Worm (Caenorhabditis elegans) whole organism, L3 larva: ENCODE results near the gene E01G4.5.

ENCODE experiments used
- R02D3.7 ChIP-seq: fragments of 150-350 bp; optimal IDR thresholded peaks from 2 replicates; lab custom pipeline; 2014; ENCODE audit warnings: missing biosample characterization, missing genetic modification characterization
- ZK546.5 ChIP-seq: sonication (generic microtip); optimal IDR thresholded peaks from 2 replicates; lab custom pipeline; 2017; ENCODE audit warnings: missing biosample characterization, missing genetic modification characterization
- ama-1 ChIP-seq: fragments of 150-350 bp; optimal IDR thresholded peaks from 2 replicates; lab custom pipeline; 2018
- ceh-16 ChIP-seq: sonication (generic microtip); optimal IDR thresholded peaks from 2 replicates; lab custom pipeline; 2017; ENCODE audit warnings: missing biosample characterization, missing genetic modification characterization
- ceh-28 ChIP-seq: fragments of 150-350 bp; optimal IDR thresholded peaks from 2 replicates; lab custom pipeline; 2014; ENCODE audit warnings: missing biosample characterization, missing genetic modification reagents, missing genetic modification characterization
- ceh-82 ChIP-seq: fragments of 150-350 bp; optimal IDR thresholded peaks from 2 replicates; lab custom pipeline; 2014; ENCODE audit warnings: missing biosample characterization, missing genetic modification characterization
- egl-27 ChIP-seq: sonication (generic microtip); optimal IDR thresholded peaks from 4 replicates; lab custom pipeline; 2017; ENCODE audit warnings: missing biosample characterization, missing genetic modification reagents, missing genetic modification characterization
- egl-5 ChIP-seq: fragments of 150-350 bp; optimal IDR thresholded peaks from 2 replicates; lab custom pipeline; 2017; ENCODE audit warnings: missing biosample characterization, missing genetic modification reagents, missing genetic modification characterization, inconsistent platforms
- elt-1 ChIP-seq: fragments of 150-350 bp; optimal IDR thresholded peaks from 2 replicates; lab custom pipeline; 2014; ENCODE audit warnings: missing biosample characterization, missing genetic modification characterization
- elt-2 ChIP-seq: sonication (generic microtip); optimal IDR thresholded peaks from 2 replicates; lab custom pipeline; 2016; ENCODE audit warnings: missing genetic modification reagents, mild to moderate bottlenecking, missing genetic modification characterization, missing compliant biosample characterization
- elt-3 ChIP-seq, 3 experiments: fragments of 150-350 bp in 1 of 3; sonication (generic microtip) in 2 of 3; optimal IDR thresholded peaks; 2 replicates in 2 of 3; 4 replicates in 1 of 3; lab custom pipeline; 2014 to 2017; ENCODE audit warnings: missing biosample characterization in 3 of 3, missing genetic modification characterization in 3 of 3
- eor-1 ChIP-seq, 2 experiments: fragments of 150-350 bp; optimal IDR thresholded peaks; 2 replicates each; lab custom pipeline; 2014 to 2018; ENCODE audit warnings: missing biosample characterization in 2 of 2, missing genetic modification characterization in 2 of 2
- fkh-10 ChIP-seq: sonication (generic microtip); optimal IDR thresholded peaks from 2 replicates; lab custom pipeline; 2017; ENCODE audit warnings: missing biosample characterization, missing genetic modification reagents, missing genetic modification characterization
- fkh-2 ChIP-seq: fragments of 150-350 bp; optimal IDR thresholded peaks from 2 replicates; lab custom pipeline; 2014; ENCODE audit warnings: missing biosample characterization, missing genetic modification reagents, missing genetic modification characterization
- hmg-11 ChIP-seq: sonication (generic microtip); optimal IDR thresholded peaks from 2 replicates; lab custom pipeline; 2016; ENCODE audit warnings: missing genetic modification characterization, missing compliant biosample characterization
- jun-1 ChIP-seq: fragments of 150-350 bp; optimal IDR thresholded peaks from 2 replicates; lab custom pipeline; 2014; ENCODE audit warnings: missing biosample characterization, missing genetic modification reagents, missing genetic modification characterization
- lin-15B ChIP-seq: fragments of 150-350 bp; optimal IDR thresholded peaks from 2 replicates; lab custom pipeline; 2014; ENCODE audit warnings: missing biosample characterization, missing genetic modification characterization
- lsy-12 ChIP-seq: sonication (generic microtip); optimal IDR thresholded peaks from 2 replicates; lab custom pipeline; 2016; ENCODE audit warnings: mild to moderate bottlenecking, missing genetic modification characterization, missing compliant biosample characterization
- mdl-1 ChIP-seq: fragments of 150-350 bp; optimal IDR thresholded peaks from 2 replicates; lab custom pipeline; 2014; ENCODE audit warnings: missing biosample characterization, missing genetic modification characterization
- mml-1 ChIP-seq: fragments of 150-350 bp; sonication (generic microtip); optimal IDR thresholded peaks from 3 replicates; lab custom pipeline; 2014; ENCODE audit warnings: missing biosample characterization, missing genetic modification characterization
- nfya-1 ChIP-seq: sonication (generic microtip); optimal IDR thresholded peaks from 2 replicates; lab custom pipeline; 2017; ENCODE audit warnings: missing genetic modification characterization, mild to moderate bottlenecking, missing compliant biosample characterization, antibody characterized with exemption, moderate library complexity; ENCODE audit not compliant: insufficient read depth
- nhr-11 ChIP-seq: fragments of 150-350 bp; optimal IDR thresholded peaks from 2 replicates; lab custom pipeline; 2014; ENCODE audit warnings: missing biosample characterization, missing genetic modification characterization
- nhr-23 ChIP-seq: fragments of 150-350 bp; optimal IDR thresholded peaks from 2 replicates; lab custom pipeline; 2014; ENCODE audit warnings: missing biosample characterization, missing genetic modification reagents, missing genetic modification characterization
- nhr-25 ChIP-seq: sonication (generic microtip); optimal IDR thresholded peaks from 2 replicates; lab custom pipeline; 2017; ENCODE audit warnings: missing biosample characterization, missing genetic modification characterization
- nhr-28 ChIP-seq: fragments of 150-350 bp; optimal IDR thresholded peaks from 2 replicates; lab custom pipeline; 2014; ENCODE audit warnings: missing biosample characterization, missing genetic modification characterization
- nhr-43 ChIP-seq: sonication (generic microtip); optimal IDR thresholded peaks from 2 replicates; lab custom pipeline; 2016; ENCODE audit warnings: mild to moderate bottlenecking, missing genetic modification characterization, missing compliant biosample characterization; ENCODE audit not compliant: poor library complexity, severe bottlenecking
- nhr-77 ChIP-seq: fragments of 150-350 bp; optimal IDR thresholded peaks from 2 replicates; lab custom pipeline; 2014; ENCODE audit warnings: missing biosample characterization, missing genetic modification characterization
- pha-4 ChIP-seq: fragments of 150-350 bp; optimal IDR thresholded peaks from 2 replicates; lab custom pipeline; 2014; ENCODE audit warnings: missing biosample characterization, missing genetic modification reagents, missing genetic modification characterization
- pqm-1 ChIP-seq: fragments of 150-350 bp; optimal IDR thresholded peaks from 2 replicates; lab custom pipeline; 2017; ENCODE audit warnings: missing biosample characterization, missing genetic modification characterization, inconsistent platforms
- sea-2 ChIP-seq: fragments of 150-350 bp; sonication (generic microtip); optimal IDR thresholded peaks from 4 replicates; lab custom pipeline; 2014; ENCODE audit warnings: missing biosample characterization, missing genetic modification reagents, missing genetic modification characterization
- skn-1 ChIP-seq: fragments of 150-350 bp; optimal IDR thresholded peaks from 2 replicates; lab custom pipeline; 2014; ENCODE audit warnings: missing biosample characterization, missing genetic modification characterization
- snpc-4 ChIP-seq: fragments of 150-350 bp; optimal IDR thresholded peaks from 2 replicates; lab custom pipeline; 2014; ENCODE audit warnings: missing biosample characterization, missing genetic modification characterization
- tbx-2 ChIP-seq: sonication (generic microtip); optimal IDR thresholded peaks from 2 replicates; lab custom pipeline; 2016; ENCODE audit warnings: mild to moderate bottlenecking, missing genetic modification characterization, missing compliant biosample characterization
- unc-39 ChIP-seq: sonication (generic microtip); optimal IDR thresholded peaks from 4 replicates; lab custom pipeline; 2017; ENCODE audit warnings: missing biosample characterization, missing genetic modification characterization
- unc-62 ChIP-seq: fragments of 150-350 bp; sonication (generic microtip); optimal IDR thresholded peaks from 4 replicates; lab custom pipeline; 2014; ENCODE audit warnings: missing biosample characterization, missing genetic modification reagents, missing genetic modification characterization
- zag-1 ChIP-seq: fragments of 150-350 bp; optimal IDR thresholded peaks from 2 replicates; lab custom pipeline; 2014; ENCODE audit warnings: missing biosample characterization, missing genetic modification characterization
- ztf-11 ChIP-seq: fragments of 150-350 bp; optimal IDR thresholded peaks from 2 replicates; lab custom pipeline; 2014; ENCODE audit warnings: missing biosample characterization, missing genetic modification characterization
- ztf-4 ChIP-seq: fragments of 150-350 bp; optimal IDR thresholded peaks from 2 replicates; lab custom pipeline; 2014; ENCODE audit warnings: missing biosample characterization, missing genetic modification characterization

Gene E01G4.5

DNA sequence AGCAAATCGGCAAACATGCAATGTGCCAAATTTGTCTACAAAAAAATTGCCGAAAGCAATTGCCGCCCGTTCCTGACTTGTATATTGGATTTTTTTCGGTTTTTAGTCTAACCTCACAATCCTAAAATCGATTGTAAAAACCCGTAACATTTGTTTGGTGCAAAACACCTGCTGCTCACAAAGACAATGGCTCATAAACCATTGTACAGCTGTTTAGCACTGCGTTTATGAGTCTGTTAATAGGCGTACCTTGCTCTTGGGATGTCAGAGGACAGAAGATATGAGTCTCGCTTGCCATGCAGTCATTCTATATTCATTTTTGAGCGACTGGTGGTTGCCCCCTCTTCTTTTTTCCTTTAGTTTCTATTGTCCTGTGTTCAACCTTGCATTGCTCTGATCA is at the start of gene E01G4.5:
Gene E01G4.5 (plus strand): TSS at position 301 of the 400 bp plus-strand sequence.
- TF ChIP-seq snpc-4, result no peak
- TF ChIP-seq nfya-1 (tag; lab: Kevin White, UChicago), result no peak
- no peak for TF ChIP-seq mdl-1
- no peak for TF ChIP-seq ztf-4 (tag; lab: Kevin White, UChicago)
- TF ChIP-seq hmg-11, result no peak
- TF ChIP-seq, all 47 proteins: peak for 0

DNA sequence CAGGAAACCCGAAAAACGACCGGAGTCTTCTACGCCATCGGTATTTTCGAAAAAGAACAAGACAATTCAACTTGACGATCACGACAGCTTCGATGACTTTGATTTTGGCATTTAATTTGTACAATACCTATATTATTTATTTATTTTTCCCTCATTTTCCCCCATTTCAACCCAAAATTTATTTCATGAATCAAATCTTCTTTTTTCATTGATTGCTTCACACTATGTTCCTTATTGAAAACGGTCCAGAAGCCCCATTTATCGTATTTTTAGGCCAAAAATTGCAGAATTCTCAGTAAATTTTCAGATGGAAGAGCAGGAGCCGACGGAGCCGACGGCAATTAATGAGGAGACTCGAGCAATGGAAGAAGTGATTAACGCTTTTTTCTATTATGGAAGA is 48.0 kb upstream of the E01G4.5 start, which contains the start of gene Y48E1C.2:
Gene Y48E1C.2 (plus strand): TSS at position 301 of the 400 bp plus-strand sequence.
- TF ChIP-seq elt-3 (tag; optimal IDR thresholded peaks at IDR 0.05; lab: Kevin White, UChicago), result no peak
- no peak for TF ChIP-seq nhr-43 (tag; lab: Kevin White, UChicago)
- no peak for TF ChIP-seq egl-5 (tag; lab: Kevin White, UChicago)
- TF ChIP-seq elt-1 (tag; lab: Kevin White, UChicago), result no peak
- no peak for TF ChIP-seq ZK546.5
- no peak for TF ChIP-seq skn-1 (tag; lab: Kevin White, UChicago)

DNA sequence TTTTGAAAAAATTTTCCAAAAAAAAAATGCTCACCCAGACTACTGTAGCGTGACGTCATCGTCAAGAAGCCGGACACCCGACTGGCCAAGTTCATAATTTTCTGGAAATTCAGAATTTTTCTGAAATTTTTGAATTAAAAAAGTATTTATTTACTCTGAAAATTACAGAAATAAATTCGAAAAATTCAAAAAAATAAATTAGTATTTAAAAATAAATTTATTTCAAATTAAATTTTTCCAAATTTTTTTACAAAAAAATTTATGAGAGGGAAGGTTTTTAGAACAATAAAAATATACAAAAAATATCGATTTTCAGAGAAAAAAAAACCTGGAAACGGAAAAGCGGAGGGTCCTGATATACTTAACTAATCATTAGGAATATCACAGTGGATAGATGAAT is 35.5 kb upstream of the E01G4.5 start, which contains the start of gene Y48E1C.4:
Gene Y48E1C.4 (minus strand): TSS at position 101 of the 400 bp plus-strand sequence.
- TF ChIP-seq ztf-4 (tag; lab: Kevin White, UChicago) (no peak), ceh-16 (tag; lab: Kevin White, UChicago) (no peak), elt-3 (tag; optimal IDR thresholded peaks at IDR 0.05; lab: Kevin White, UChicago) (no peak)

DNA sequence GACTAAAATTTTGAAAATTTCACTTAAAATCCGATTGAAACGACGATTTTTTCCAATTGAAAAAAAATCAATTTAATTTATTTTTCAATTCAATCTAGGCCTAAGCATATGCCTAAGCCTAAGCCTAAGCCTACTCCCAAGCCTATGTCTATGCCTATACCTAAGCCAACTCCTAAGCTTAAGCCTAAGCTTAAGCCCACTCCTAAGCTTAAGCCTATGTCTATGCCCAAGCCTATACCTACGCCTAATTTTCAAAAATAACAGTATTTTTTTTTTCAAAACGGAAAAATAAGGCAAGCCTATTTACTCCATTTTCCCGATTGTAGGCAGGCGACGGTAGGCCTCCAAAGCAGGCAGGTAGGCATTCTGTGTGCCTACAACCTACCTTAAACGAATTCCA is 27.9 kb upstream of the E01G4.5 start:
- no peak for TF ChIP-seq pha-4 (tag; lab: Kevin White, UChicago)
- no peak for TF ChIP-seq elt-3 (tag; optimal IDR thresholded peaks at IDR 0.05; lab: Kevin White, UChicago)
- no peak for TF ChIP-seq R02D3.7 (tag; lab: Kevin White, UChicago)
- TF ChIP-seq mdl-1, result no peak
- no peak for TF ChIP-seq nhr-11 (tag; lab: Kevin White, UChicago)
- TF ChIP-seq lsy-12 (tag; lab: Kevin White, UChicago), result no peak
- TF ChIP-seq elt-1 (tag; lab: Kevin White, UChicago), result no peak
- TF ChIP-seq unc-62 (GFP tag; lab: Kevin White, UChicago), result no peak
- no peak for TF ChIP-seq nhr-77 (tag; lab: Kevin White, UChicago)
- TF ChIP-seq tbx-2 (tag; lab: Kevin White, UChicago), result no peak

DNA sequence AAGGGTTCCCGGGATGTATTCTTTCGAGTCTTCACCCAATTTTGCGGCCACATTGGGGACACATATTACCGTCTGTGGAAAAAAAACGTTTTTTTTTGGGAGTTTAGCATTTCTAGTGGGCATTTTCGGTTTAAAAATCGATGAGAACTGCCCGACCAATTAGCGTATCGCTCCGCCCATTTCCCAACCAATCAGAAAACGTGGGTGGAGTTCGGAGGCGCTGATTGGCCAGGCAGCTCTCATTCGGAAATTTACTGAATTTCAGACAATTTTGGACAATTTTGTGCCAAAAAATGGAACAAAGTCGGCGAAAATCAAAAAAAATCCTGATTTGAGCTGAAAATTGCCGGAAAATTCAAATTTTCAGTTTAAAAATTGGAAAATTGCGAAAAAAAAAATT is 25.6 kb upstream of the E01G4.5 start:
- TF ChIP-seq ztf-4 (tag; lab: Kevin White, UChicago) (no peak), nfya-1 (tag; lab: Kevin White, UChicago) (peak; percentile 99), nhr-28 (no peak), nhr-77 (tag; lab: Kevin White, UChicago) (no peak), ceh-28 (no peak), pqm-1 (tag; lab: Kevin White, UChicago) (no peak), lsy-12 (tag; lab: Kevin White, UChicago) (no peak)

DNA sequence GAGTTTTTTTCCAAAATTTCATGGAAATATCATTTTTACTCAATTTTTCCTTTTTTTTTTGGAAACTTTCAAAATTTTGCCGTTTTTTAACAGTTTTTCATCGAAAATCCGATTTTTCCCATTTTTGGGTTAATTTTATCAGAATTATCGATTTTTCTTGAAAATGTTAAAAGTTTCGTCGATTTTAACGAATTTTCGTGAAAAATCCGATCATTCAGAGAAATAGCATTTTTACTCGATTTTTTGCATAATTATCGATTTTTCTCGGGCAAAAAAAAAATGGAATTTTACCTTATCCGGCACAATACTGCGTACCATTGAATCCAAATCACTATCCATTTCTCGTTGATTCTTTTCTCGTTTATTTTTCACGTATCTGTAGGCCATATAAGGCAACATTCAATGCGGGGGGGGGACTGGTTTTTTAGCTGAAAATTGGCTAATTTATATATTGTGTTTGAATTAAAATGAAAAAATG is 25.0 kb upstream of the E01G4.5 start, which contains the start of gene tbc-14:
Gene tbc-14 (minus strand): TSS at position 428 of the 478 bp plus-strand sequence.
- TF ChIP-seq ceh-28 (peak; percentile 57), R02D3.7 (tag; lab: Kevin White, UChicago) (no peak), ceh-82 (tag; lab: Kevin White, UChicago) (no peak), jun-1 (no peak), skn-1 (tag; lab: Kevin White, UChicago) (no peak), elt-3 (tag; optimal IDR thresholded peaks at IDR 0.05; lab: Kevin White, UChicago) (no peak), nhr-11 (tag; lab: Kevin White, UChicago) (no peak)

DNA sequence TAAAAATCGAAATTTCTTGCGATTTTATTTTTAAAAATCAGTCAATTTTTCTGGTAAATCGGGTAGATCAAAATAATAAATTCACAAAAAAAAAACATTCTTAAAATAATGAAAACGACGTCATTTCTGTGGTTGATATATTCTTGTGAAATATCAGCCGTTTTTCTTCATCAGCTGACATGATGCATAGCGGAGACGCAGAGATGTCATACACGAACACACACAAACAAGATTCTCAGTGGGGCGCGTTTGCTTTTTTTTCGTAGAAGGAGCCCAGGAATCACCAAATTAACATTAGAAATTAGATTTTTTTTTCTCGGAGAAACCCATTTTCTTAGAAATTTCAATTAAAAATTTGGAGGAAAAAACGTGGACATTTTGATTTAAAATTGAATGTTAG is 24.5 kb upstream of the E01G4.5 start:
- TF ChIP-seq elt-2 (tag; lab: Kevin White, UChicago) (peak; percentile 66), lin-15B (tag; lab: Kevin White, UChicago) (peak; percentile 97), nhr-25 (tag; lab: Kevin White, UChicago) (peak; percentile 73), sea-2 (GFP tag; lab: Kevin White, UChicago) (no peak), nfya-1 (tag; lab: Kevin White, UChicago) (peak; percentile 95), fkh-10 (GFP tag; lab: Kevin White, UChicago) (peak; percentile 57), snpc-4 (peak; percentile 87), mml-1 (no peak), nhr-77 (tag; lab: Kevin White, UChicago) (no peak), hmg-11 (peak; percentile 47), elt-1 (tag; lab: Kevin White, UChicago) (no peak), nhr-11 (tag; lab: Kevin White, UChicago) (peak; percentile 51), ama-1 (lab: Kevin White, UChicago) (peak; percentile 63), ztf-11 (no peak), zag-1 (tag; lab: Kevin White, UChicago) (no peak), fkh-2 (peak; percentile 73), elt-3 (tag; optimal IDR thresholded peaks at IDR 0.05; lab: Kevin White, UChicago) (no peak), skn-1 (tag; lab: Kevin White, UChicago) (peak; percentile 77), unc-39 (tag; lab: Kevin White, UChicago) (no peak), R02D3.7 (tag; lab: Kevin White, UChicago) (no peak), eor-1 (tag; optimal IDR thresholded peaks at IDR 0.05; lab: Kevin White, UChicago) (no peak), pqm-1 (tag; lab: Kevin White, UChicago) (peak; percentile 64), nhr-23 (tag; lab: Kevin White, UChicago) (peak; percentile 84), egl-27 (tag; lab: Kevin White, UChicago) (no peak)
